Worm (Caenorhabditis elegans) whole organism, young adult: ENCODE measurements around the gene B0310.6.
A peak's percentile ranks its signal among the peaks of the same experiment; 100 is the strongest.

Experiments
- B0019.2 ChIP-seq: fragments of 200-800 bp; sonication (Bioruptor generic); conservative IDR thresholded peaks from 2 replicates; pipeline ENCODE4 v1.3.6; 2022; ENCODE audit warnings: missing genetic modification reagents, missing genetic modification characterization, missing compliant biosample characterization
- B0035.1 ChIP-seq: sonication (generic microtip); optimal IDR thresholded peaks from 2 replicates; lab custom pipeline; 2016; ENCODE audit warnings: missing genetic modification characterization, mild to moderate bottlenecking, missing compliant biosample characterization, missing genotype, missing genetic modification reagents
- B0261.1 ChIP-seq: sonication (generic microtip); optimal IDR thresholded peaks from 2 replicates; lab custom pipeline; 2016; ENCODE audit warnings: mild to moderate bottlenecking, missing genetic modification characterization, moderate library complexity, missing compliant biosample characterization
- C06A6.2 ChIP-seq: fragments of 200-800 bp; sonication (Bioruptor generic); conservative IDR thresholded peaks from 2 replicates; pipeline ENCODE4 v1.3.6; 2022; ENCODE audit warnings: missing genetic modification characterization, missing compliant biosample characterization
- F37B4.10 ChIP-seq: fragments of 200-800 bp; sonication (Bioruptor generic); IDR thresholded peaks from 2 replicates; pipeline ENCODE4 v1.3.6; 2022; ENCODE audit warnings: missing genetic modification characterization, missing compliant biosample characterization
- F49E8.2 ChIP-seq: sonication (generic microtip); optimal IDR thresholded peaks from 3 replicates; lab custom pipeline; 2017; ENCODE audit warnings: missing genetic modification characterization, mild to moderate bottlenecking, missing compliant biosample characterization, antibody characterized with exemption, moderate library complexity; ENCODE audit not compliant: insufficient read depth
- F52B5.7 ChIP-seq: sonication (generic microtip); optimal IDR thresholded peaks from 2 replicates; lab custom pipeline; 2016; ENCODE audit warnings: mild to moderate bottlenecking, missing genetic modification characterization, missing compliant biosample characterization
- K12H6.12 ChIP-seq: fragments of 200-800 bp; sonication (Bioruptor generic); optimal IDR thresholded peaks from 2 replicates; lab custom pipeline; 2018; ENCODE audit warnings: mild to moderate bottlenecking, missing genetic modification characterization, missing compliant biosample characterization
- T07F8.4 ChIP-seq: sonication (generic microtip); optimal IDR thresholded peaks from 2 replicates; lab custom pipeline; 2016; ENCODE audit warnings: mild to moderate bottlenecking, missing genetic modification characterization, moderate library complexity, missing compliant biosample characterization
- T26A5.8 ChIP-seq: sonication (generic microtip); optimal IDR thresholded peaks from 2 replicates; lab custom pipeline; 2016; ENCODE audit warnings: missing genetic modification characterization, missing compliant biosample characterization
- Y53G8AR.9 ChIP-seq: fragments of 200-800 bp; sonication (Bioruptor generic); conservative IDR thresholded peaks from 2 replicates; pipeline ENCODE4 v1.3.6; 2022; ENCODE audit warnings: missing genetic modification reagents, missing genetic modification characterization, missing compliant biosample characterization
- akir-1 ChIP-seq: fragments of 200-800 bp; sonication (Bioruptor generic); optimal IDR thresholded peaks from 2 replicates; lab custom pipeline; 2018; ENCODE audit warnings: mild to moderate bottlenecking, missing genetic modification characterization, moderate library complexity, missing compliant biosample characterization
- ama-1 ChIP-seq, 3 experiments: fragments of 150-350 bp in 1 of 3; sonication (generic microtip) in 2 of 3; optimal IDR thresholded peaks; 2 replicates each; lab custom pipeline; 2014 to 2018; ENCODE audit warnings: missing biosample characterization in 2 of 3, missing genetic modification characterization in 2 of 3, missing genetic modification reagents in 2 of 3
- aptf-3 ChIP-seq: fragments of 200-800 bp; sonication (Bioruptor generic); IDR thresholded peaks from 2 replicates; pipeline ENCODE4 v1.3.6; 2022; ENCODE audit warnings: missing genetic modification characterization, missing compliant biosample characterization
- attf-5 ChIP-seq: fragments of 200-800 bp; sonication (Bioruptor generic); optimal IDR thresholded peaks from 2 replicates; lab custom pipeline; 2018; ENCODE audit warnings: mild to moderate bottlenecking, missing genetic modification characterization, missing compliant biosample characterization
- cebp-1 ChIP-seq, 2 experiments: fragments of 200-800 bp in 1 of 2; sonication (Bioruptor generic) in 1 of 2; sonication (generic microtip) in 1 of 2; IDR thresholded peaks in 1 of 2; optimal IDR thresholded peaks in 1 of 2; 2 replicates each; pipeline versions ENCODE4 v1.3.6 to Lab custom; 2017 to 2022; ENCODE audit warnings: missing compliant biosample characterization in 2 of 2, missing genetic modification characterization in 2 of 2, mild to moderate bottlenecking in 1 of 2, missing genetic modification reagents in 1 of 2, moderate library complexity in 1 of 2
- ceh-91 ChIP-seq: fragments of 200-800 bp; sonication (Bioruptor generic); IDR thresholded peaks from 2 replicates; pipeline ENCODE4 v1.3.6; 2022; ENCODE audit warnings: missing genetic modification reagents, missing genetic modification characterization, missing compliant biosample characterization
- die-1 ChIP-seq: sonication (generic microtip); optimal IDR thresholded peaks from 2 replicates; lab custom pipeline; 2016; ENCODE audit warnings: missing genotype, mild to moderate bottlenecking, missing genetic modification characterization, missing compliant biosample characterization
- egl-44 ChIP-seq: fragments of 200-800 bp; sonication (Bioruptor generic); IDR thresholded peaks from 2 replicates; pipeline ENCODE4 v1.3.6; 2022; ENCODE audit warnings: missing genetic modification reagents, missing genetic modification characterization, missing compliant biosample characterization
- ets-4 ChIP-seq: fragments of 200-800 bp; sonication (Bioruptor generic); optimal IDR thresholded peaks from 2 replicates; lab custom pipeline; 2018; ENCODE audit warnings: mild to moderate bottlenecking, missing genetic modification characterization, missing compliant biosample characterization
- lin-26 ChIP-seq: fragments of 200-800 bp; sonication (Bioruptor generic); IDR thresholded peaks from 2 replicates; pipeline ENCODE4 v1.3.6; 2022; ENCODE audit warnings: missing genetic modification reagents, missing genetic modification characterization, missing compliant biosample characterization
- lin-40 ChIP-seq: sonication (generic microtip); optimal IDR thresholded peaks from 2 replicates; lab custom pipeline; 2016; ENCODE audit warnings: missing genetic modification characterization, mild to moderate bottlenecking, missing compliant biosample characterization, missing genotype, missing genetic modification reagents
- lin-54 ChIP-seq: fragments of 200-800 bp; sonication (Bioruptor generic); optimal IDR thresholded peaks from 2 replicates; lab custom pipeline; 2018; ENCODE audit warnings: mild to moderate bottlenecking, missing genetic modification characterization, missing compliant biosample characterization
- lsl-1 ChIP-seq: fragments of 200-800 bp; sonication (Bioruptor generic); optimal IDR thresholded peaks from 2 replicates; lab custom pipeline; 2018; ENCODE audit warnings: mild to moderate bottlenecking, missing genetic modification characterization, moderate library complexity, missing compliant biosample characterization
- madf-3 ChIP-seq: fragments of 200-800 bp; sonication (Bioruptor generic); IDR thresholded peaks from 2 replicates; pipeline ENCODE4 v1.3.6; 2022; ENCODE audit warnings: missing genetic modification reagents, missing genetic modification characterization, missing compliant biosample characterization
- madf-6 ChIP-seq: fragments of 200-800 bp; sonication (Bioruptor generic); IDR thresholded peaks from 2 replicates; pipeline ENCODE4 v1.3.6; 2022; ENCODE audit warnings: missing genetic modification reagents, missing genetic modification characterization, missing compliant biosample characterization
- madf-8 ChIP-seq: fragments of 200-800 bp; sonication (Bioruptor generic); conservative IDR thresholded peaks from 2 replicates; pipeline ENCODE4 v1.3.6; 2022; ENCODE audit warnings: missing genetic modification reagents, missing genetic modification characterization, missing compliant biosample characterization
- mcd-1 ChIP-seq: fragments of 200-800 bp; sonication (Bioruptor generic); IDR thresholded peaks from 2 replicates; pipeline ENCODE4 v1.3.6; 2022; ENCODE audit warnings: missing genetic modification reagents, missing genetic modification characterization, missing compliant biosample characterization
- mel-28 ChIP-seq: sonication (generic microtip); optimal IDR thresholded peaks from 2 replicates; lab custom pipeline; 2016; ENCODE audit warnings: borderline replicate concordance, mild to moderate bottlenecking, missing genetic modification characterization, missing compliant biosample characterization
- nfya-2 ChIP-seq: fragments of 200-800 bp; sonication (Bioruptor generic); IDR thresholded peaks from 2 replicates; pipeline ENCODE4 v1.3.6; 2022; ENCODE audit warnings: missing genetic modification reagents, missing genetic modification characterization, missing compliant biosample characterization
- nhr-80 ChIP-seq: sonication (generic microtip); optimal IDR thresholded peaks from 2 replicates; lab custom pipeline; 2016; ENCODE audit warnings: missing genetic modification characterization, missing compliant biosample characterization
- pha-4 ChIP-seq: fragments of 150-350 bp; sonication (generic microtip); optimal IDR thresholded peaks from 2 replicates; lab custom pipeline; 2014; ENCODE audit warnings: missing biosample characterization, missing genetic modification reagents, missing genetic modification characterization
- rcor-1 ChIP-seq: fragments of 200-800 bp; sonication (Bioruptor generic); IDR thresholded peaks from 2 replicates; pipeline ENCODE4 v1.3.6; 2022; ENCODE audit warnings: missing genetic modification reagents, missing genetic modification characterization, missing compliant biosample characterization
- sdz-38 ChIP-seq: sonication (generic microtip); optimal IDR thresholded peaks from 2 replicates; lab custom pipeline; 2016; ENCODE audit warnings: missing genotype, missing genetic modification characterization, missing compliant biosample characterization
- snpc-3.4 ChIP-seq: sonication (generic microtip); optimal IDR thresholded peaks from 2 replicates; lab custom pipeline; 2017; ENCODE audit warnings: missing genetic modification characterization, mild to moderate bottlenecking, missing compliant biosample characterization, antibody characterized with exemption, moderate library complexity, missing genotype, missing genetic modification reagents
- somi-1 ChIP-seq: fragments of 200-800 bp; sonication (Bioruptor generic); optimal IDR thresholded peaks from 2 replicates; lab custom pipeline; 2018; ENCODE audit warnings: mild to moderate bottlenecking, missing genetic modification characterization, missing compliant biosample characterization
- tbx-9 ChIP-seq: sonication (generic microtip); optimal IDR thresholded peaks from 2 replicates; lab custom pipeline; 2016; ENCODE audit warnings: borderline replicate concordance, missing genetic modification characterization, inconsistent platforms, missing compliant biosample characterization
- unc-130 ChIP-seq: sonication (generic microtip); optimal IDR thresholded peaks from 2 replicates; lab custom pipeline; 2016; ENCODE audit warnings: missing genetic modification reagents, missing genetic modification characterization, missing compliant biosample characterization
- unc-62 ChIP-seq: fragments of 150-350 bp; optimal IDR thresholded peaks from 2 replicates; lab custom pipeline; 2014; ENCODE audit warnings: missing biosample characterization, missing genetic modification reagents, missing genetic modification characterization
- ztf-18 ChIP-seq: sonication (generic microtip); optimal IDR thresholded peaks from 2 replicates; lab custom pipeline; 2016; ENCODE audit warnings: missing genotype, mild to moderate bottlenecking, missing genetic modification characterization, missing compliant biosample characterization
- ztf-26 ChIP-seq: sonication (generic microtip); optimal IDR thresholded peaks from 2 replicates; lab custom pipeline; 2017; ENCODE audit warnings: missing genetic modification characterization, missing compliant biosample characterization
- ztf-3 ChIP-seq: fragments of 200-800 bp; sonication (Bioruptor generic); optimal IDR thresholded peaks from 2 replicates; lab custom pipeline; 2018; ENCODE audit warnings: mild to moderate bottlenecking, missing genetic modification characterization, missing compliant biosample characterization
- ztf-6 ChIP-seq: fragments of 200-800 bp; sonication (Bioruptor generic); IDR thresholded peaks from 2 replicates; pipeline ENCODE4 v1.3.6; 2022; ENCODE audit warnings: missing genetic modification reagents, missing genetic modification characterization, missing compliant biosample characterization

B0310.6 gene

DNA sequence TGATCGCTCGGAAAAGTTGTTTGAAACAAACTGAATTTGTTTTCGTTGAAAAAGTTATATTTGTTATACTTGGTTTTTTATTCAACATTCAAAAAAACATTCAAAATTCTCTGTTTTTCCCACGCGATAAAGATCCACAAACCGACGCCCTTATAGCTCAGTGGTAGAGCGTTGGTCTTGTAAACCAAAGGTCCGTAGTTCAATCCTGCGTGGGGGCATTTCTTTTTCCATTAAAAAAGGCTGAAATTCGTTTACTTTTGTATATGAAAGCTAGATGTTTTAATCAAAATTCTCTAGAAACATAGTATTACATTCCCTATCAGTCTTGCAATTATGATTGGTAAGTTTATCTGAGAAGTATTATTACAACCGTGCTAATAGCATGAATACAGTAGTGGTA lies 43.1 kb downstream of the B0310.6 start (continued):
- TF ChIP-seq nfya-2 (GFP tag; lab: Robert Waterston, UW) (no peak), rcor-1 (peak; percentile 80), egl-44 (GFP tag; lab: Robert Waterston, UW) (peak; percentile 63; the same call in 1 of the 2 replicates), T07F8.4 (tag; lab: Kevin White, UChicago) (peak; percentile 60), mel-28 (tag; lab: Kevin White, UChicago) (no peak), madf-8 (GFP tag; lab: Robert Waterston, UW) (no peak), ztf-3 (GFP tag; lab: Kevin White, UChicago) (no peak), Y53G8AR.9 (GFP tag; lab: Robert Waterston, UW) (no peak), die-1 (tag; lab: Kevin White, UChicago) (peak; percentile 90), B0019.2 (GFP tag; lab: Robert Waterston, UW) (no peak), ztf-6 (GFP tag; lab: Robert Waterston, UW) (0 out of 2 replicates have a peak, but pooled peaks have one; percentile 31), tbx-9 (tag; lab: Kevin White, UChicago) (no peak), F52B5.7 (tag; lab: Kevin White, UChicago) (no peak), C06A6.2 (GFP tag; lab: Robert Waterston, UW) (no peak), ztf-18 (tag; lab: Kevin White, UChicago) (peak; percentile 59), attf-5 (GFP tag; lab: Kevin White, UChicago) (peak; percentile 59), ama-1 (optimal IDR thresholded peaks at IDR 0.05; lab: Kevin White, UChicago) (no peak), ama-1 (GFP tag; optimal IDR thresholded peaks at IDR 0.05; lab: Kevin White, UChicago) (peak; percentile 55 to 71), nhr-80 (tag; lab: Kevin White, UChicago) (no peak), ceh-91 (GFP tag; lab: Robert Waterston, UW) (no peak), T26A5.8 (tag; lab: Kevin White, UChicago) (no peak), cebp-1 (GFP tag; IDR thresholded peaks at IDR 0.05; lab: Robert Waterston, UW) (no peak), cebp-1 (tag; optimal IDR thresholded peaks at IDR 0.05; lab: Kevin White, UChicago) (no peak), mcd-1 (GFP tag; lab: Robert Waterston, UW) (no peak; the same call in 1 of the 2 replicates), aptf-3 (no peak), lin-54 (GFP tag; lab: Kevin White, UChicago) (peak; percentile 20), F37B4.10 (GFP tag; lab: Robert Waterston, UW) (no peak), pha-4 (tag; lab: Kevin White, UChicago) (no peak), madf-3 (GFP tag; lab: Robert Waterston, UW) (no peak), lin-40 (tag; lab: Kevin White, UChicago) (no peak), ztf-26 (tag; lab: Kevin White, UChicago) (no peak)

DNA sequence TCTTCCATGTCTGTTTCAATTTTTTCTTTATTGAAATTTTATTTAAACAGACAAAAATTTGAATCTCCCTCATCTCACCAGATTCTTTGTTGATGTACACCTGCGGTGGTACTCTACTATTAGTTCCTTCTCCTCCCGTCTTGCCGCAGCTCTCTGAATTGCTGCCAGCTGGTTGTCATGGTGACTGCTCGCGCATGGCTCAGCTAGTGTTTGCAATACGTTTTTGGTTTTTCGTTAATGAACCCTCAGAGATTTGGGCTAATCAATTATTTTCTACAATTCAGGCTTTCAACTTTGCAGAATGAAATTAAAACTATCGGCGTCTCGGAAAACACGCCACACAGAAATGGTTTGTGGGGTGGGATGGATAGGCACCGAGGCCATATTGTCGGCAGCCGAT lies 49.7 kb downstream of the B0310.6 start, which contains the start of gene che-2:
che-2 (plus strand) TSS at position 301 of the 400 bp plus-strand sequence.
- TF ChIP-seq lsl-1 (GFP tag; lab: Kevin White, UChicago) (no peak), ceh-91 (GFP tag; lab: Robert Waterston, UW) (no peak), somi-1 (GFP tag; lab: Kevin White, UChicago) (no peak), madf-6 (GFP tag; lab: Robert Waterston, UW) (no peak), ets-4 (GFP tag; lab: Kevin White, UChicago) (no peak), F37B4.10 (GFP tag; lab: Robert Waterston, UW) (no peak), unc-62 (GFP tag; lab: Kevin White, UChicago) (no peak), B0035.1 (tag; lab: Kevin White, UChicago) (no peak), akir-1 (GFP tag; lab: Kevin White, UChicago) (no peak), aptf-3 (no peak), unc-130 (no peak), snpc-3.4 (tag; lab: Kevin White, UChicago) (no peak), F49E8.2 (tag; lab: Kevin White, UChicago) (no peak), sdz-38 (no peak), lin-54 (GFP tag; lab: Kevin White, UChicago) (no peak), K12H6.12 (no peak), lin-26 (no peak), tbx-9 (tag; lab: Kevin White, UChicago) (no peak), lin-40 (tag; lab: Kevin White, UChicago) (no peak), B0261.1 (tag; lab: Kevin White, UChicago) (no peak)
